Worm (Caenorhabditis elegans) whole organism, mixed stage, embryonic: ENCODE results near the gene sdz-27.

Experiments
- elt-1 ChIP-seq: sonication (generic microtip); optimal IDR thresholded peaks from 2 replicates; lab custom pipeline; 2017; ENCODE audit warnings: missing genetic modification characterization, mild to moderate bottlenecking, missing compliant biosample characterization, antibody characterized with exemption, moderate library complexity, borderline replicate concordance; ENCODE audit not compliant: insufficient read depth
- elt-3 ChIP-seq: fragments of 150-350 bp; optimal IDR thresholded peaks from 2 replicates; lab custom pipeline; 2014; ENCODE audit warnings: missing biosample characterization, missing genetic modification characterization
- flh-1 ChIP-seq: fragments of 200-800 bp; sonication (Bioruptor generic); optimal IDR thresholded peaks from 2 replicates; lab custom pipeline; 2018; ENCODE audit warnings: mild to moderate bottlenecking, missing genetic modification characterization, moderate library complexity, missing compliant biosample characterization
- lsy-2 ChIP-seq: fragments of 150-350 bp; optimal IDR thresholded peaks from 2 replicates; lab custom pipeline; 2014; ENCODE audit warnings: missing biosample characterization, missing genetic modification characterization
- mab-5 ChIP-seq: fragments of 150-350 bp; optimal IDR thresholded peaks from 2 replicates; lab custom pipeline; 2014; ENCODE audit warnings: missing biosample characterization, missing genetic modification characterization
- nhr-12 ChIP-seq: fragments of 150-350 bp; optimal IDR thresholded peaks from 2 replicates; lab custom pipeline; 2014; ENCODE audit warnings: missing biosample characterization, missing genetic modification characterization
- pha-4 ChIP-seq: fragments of 150-350 bp; optimal IDR thresholded peaks from 2 replicates; lab custom pipeline; 2018; ENCODE audit warnings: missing biosample characterization, missing genetic modification reagents, missing genetic modification characterization
- snpc-4 ChIP-seq: fragments of 150-350 bp; optimal IDR thresholded peaks from 2 replicates; lab custom pipeline; 2014; ENCODE audit warnings: missing biosample characterization, missing genetic modification characterization
- sptf-1 ChIP-seq: sonication (generic microtip); optimal IDR thresholded peaks from 2 replicates; lab custom pipeline; 2017; ENCODE audit warnings: mild to moderate bottlenecking, missing genetic modification characterization, moderate library complexity, missing compliant biosample characterization
- tbx-8 ChIP-seq: fragments of 200-800 bp; sonication (Bioruptor generic); optimal IDR thresholded peaks from 2 replicates; lab custom pipeline; 2018; ENCODE audit warnings: mild to moderate bottlenecking, missing genetic modification characterization, moderate library complexity, missing compliant biosample characterization
- unc-39 ChIP-seq: fragments of 150-350 bp; optimal IDR thresholded peaks from 2 replicates; lab custom pipeline; 2014; ENCODE audit warnings: missing biosample characterization, missing genetic modification characterization

DNA sequence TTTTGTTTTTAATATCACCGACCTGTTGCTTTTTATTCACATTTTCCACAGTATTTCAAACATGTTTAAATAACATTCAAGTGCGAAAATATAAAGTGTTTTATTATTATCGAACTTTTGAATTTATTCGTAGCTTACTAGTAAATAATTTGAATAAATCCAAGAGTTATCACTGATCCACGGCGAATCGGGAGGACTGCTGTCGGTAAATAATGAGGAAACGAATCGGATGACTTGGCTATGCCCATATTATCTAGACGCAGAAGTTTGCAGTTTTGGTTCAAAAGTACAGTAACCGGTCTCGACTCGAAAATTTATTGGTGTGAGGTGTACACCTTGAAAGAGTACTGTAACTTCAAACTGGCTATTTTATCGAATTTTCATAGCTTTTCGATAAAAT, 30.3 kb upstream of the sdz-27 start:
- TF ChIP-seq snpc-4 (tag; lab: Kevin White, UChicago) (no peak), elt-1 (tag; lab: Kevin White, UChicago) (no peak), elt-3 (tag; lab: Kevin White, UChicago) (no peak), nhr-12 (tag; lab: Kevin White, UChicago) (no peak), unc-39 (tag; lab: Kevin White, UChicago) (no peak), lsy-2 (no peak), pha-4 (tag; lab: Kevin White, UChicago) (no peak), flh-1 (GFP tag; lab: Kevin White, UChicago) (no peak), mab-5 (no peak), tbx-8 (GFP tag; lab: Kevin White, UChicago) (no peak), sptf-1 (no peak)
